Fruit fly (Drosophila melanogaster) whole organism: ENCODE results near the gene CG2120.

Experiments used
- CG8478 ChIP-seq: fragments of >200 bp; optimal IDR thresholded peaks from 2 replicates; lab custom pipeline; 2018; ENCODE audit warnings: inconsistent platforms
- Dll ChIP-seq: fragments of >200 bp; optimal IDR thresholded peaks from 2 replicates; lab custom pipeline; 2017
- EcR ChIP-seq, 2 experiments: fragments of >200 bp; optimal IDR thresholded peaks; 2 replicates each; lab custom pipeline; 2017; ENCODE audit warnings: missing biosample characterization in 2 of 2, missing genetic modification characterization in 2 of 2, missing genetic modification reagents in 2 of 2
- pan ChIP-seq: fragments of >200 bp; optimal IDR thresholded peaks from 2 replicates; lab custom pipeline; 2017
- psq ChIP-seq: fragments of >200 bp; optimal IDR thresholded peaks from 2 replicates; lab custom pipeline; 2017
- usp ChIP-seq: fragments of >200 bp; optimal IDR thresholded peaks from 2 replicates; lab custom pipeline; 2017; ENCODE audit warnings: missing biosample characterization, missing genetic modification characterization, mixed read lengths

dm6 chrX:8122834-8123233 is 12.8 kb upstream of the CG2120 start:
- TF ChIP-seq CG8478 (lab: Kevin White, UChicago) (no peak), psq (lab: Kevin White, UChicago) (no peak), usp (GFP tag; lab: Kevin White, UChicago) (no peak), pan (lab: Kevin White, UChicago) (no peak), Dll (no peak), EcR (GFP tag; optimal IDR thresholded peaks at IDR 0.05; lab: Kevin White, UChicago) (no peak)
